Worm (Caenorhabditis elegans): ENCODE results near the gene cut-1.

The cut-1 gene

ce11 chrII:11305627-11306449, 36.9 kb downstream of the cut-1 start, which contains the start of gene rsf-1:
rsf-1 (plus strand) TSS chrII:11306399.
- peak; percentile 31 for TF ChIP-seq nhr-85 (tag)
- TF ChIP-seq fkh-4 (tag; optimal IDR thresholded peaks at IDR 0.05; ENCODE audit: borderline replicate concordance): no peak
- TF ChIP-seq lin-35 (GFP tag; optimal IDR thresholded peaks at IDR 0.05): peak; percentile 0 to 9
- TF ChIP-seq nhr-71 (tag; optimal IDR thresholded peaks at IDR 0.05): peak; percentile 3
- TF ChIP-seq dsc-1 (tag; optimal IDR thresholded peaks at IDR 0.05): no peak
- peak; percentile 57 for TF ChIP-seq lin-14 (GFP tag; optimal IDR thresholded peaks at IDR 0.05)
- peak; percentile 24 for TF ChIP-seq nhr-47 (tag; optimal IDR thresholded peaks at IDR 0.05)
- TF ChIP-seq rnt-1 (tag; optimal IDR thresholded peaks at IDR 0.05): no peak
- TF ChIP-seq nhr-90 (tag; optimal IDR thresholded peaks at IDR 0.05; ENCODE audit: poor library complexity): no peak
- TF ChIP-seq unc-98 (GFP tag; IDR thresholded peaks at IDR 0.05): no peak
- TF ChIP-seq C16A3.4 (tag; optimal IDR thresholded peaks at IDR 0.05): no peak
- no peak for TF ChIP-seq mdl-1 (tag; optimal IDR thresholded peaks at IDR 0.05)
- peak; percentile 43 to 58 for TF ChIP-seq efl-1 (optimal IDR thresholded peaks at IDR 0.05)
- TF ChIP-seq efl-1 (GFP tag; optimal IDR thresholded peaks at IDR 0.05 in 1 of 2): peak in 1 of 2 experiments; percentile 89
- TF ChIP-seq egl-13 (tag; optimal IDR thresholded peaks at IDR 0.05): no peak
- no peak for TF ChIP-seq mep-1 (tag; optimal IDR thresholded peaks at IDR 0.05)
- TF ChIP-seq nhr-11 (tag; optimal IDR thresholded peaks at IDR 0.05): no peak
- TF ChIP-seq ztf-11 (tag; optimal IDR thresholded peaks at IDR 0.05): no peak
- TF ChIP-seq ceh-90 (tag; optimal IDR thresholded peaks at IDR 0.05): no peak
- TF ChIP-seq nhr-76 (tag; optimal IDR thresholded peaks at IDR 0.05): no peak
- TF ChIP-seq pag-3 (tag; optimal IDR thresholded peaks at IDR 0.05; ENCODE audit: borderline replicate concordance, insufficient read depth): no peak
- peak; percentile 24 for TF ChIP-seq skn-1 (tag; optimal IDR thresholded peaks at IDR 0.05)
- TF ChIP-seq hlh-4 (tag; optimal IDR thresholded peaks at IDR 0.05): no peak
- TF ChIP-seq lsy-2 (tag; optimal IDR thresholded peaks at IDR 0.05): peak in 1 of 2 experiments; percentile 25
- TF ChIP-seq lin-15B (tag; optimal IDR thresholded peaks at IDR 0.05): no peak
- TF ChIP-seq elt-3 (tag; optimal IDR thresholded peaks at IDR 0.05): no peak
- TF ChIP-seq hlh-17 (GFP tag; optimal IDR thresholded peaks at IDR 0.05; ENCODE audit: borderline replicate concordance): no peak
- peak in 1 of 3 experiments; percentile 21 for TF ChIP-seq ceh-82 (tag; optimal IDR thresholded peaks at IDR 0.05)
- no peak for TF ChIP-seq vab-15 (tag; optimal IDR thresholded peaks at IDR 0.05)
- no peak for TF ChIP-seq unc-62 (GFP tag; optimal IDR thresholded peaks at IDR 0.05)
- TF ChIP-seq ceh-8 (GFP tag; optimal IDR thresholded peaks at IDR 0.05): no peak
- TF ChIP-seq tlp-1 (tag; optimal IDR thresholded peaks at IDR 0.05): no peak
- TF ChIP-seq unc-86 (tag; optimal IDR thresholded peaks at IDR 0.05): peak; percentile 53
- TF ChIP-seq dpl-1 (GFP tag; optimal IDR thresholded peaks at IDR 0.05): peak in 1 of 3 experiments; percentile 4
- TF ChIP-seq sox-4 (tag; optimal IDR thresholded peaks at IDR 0.05): no peak
- TF ChIP-seq nhr-28 (tag; optimal IDR thresholded peaks at IDR 0.05): no peak
- TF ChIP-seq ztf-4 (tag; optimal IDR thresholded peaks at IDR 0.05): no peak
- TF ChIP-seq grh-1 (GFP tag; IDR thresholded peaks at IDR 0.05): peak; percentile 31; the same call in 1 of the 2 replicates
- no peak for TF ChIP-seq nhr-84 (tag; optimal IDR thresholded peaks at IDR 0.05)
- no peak for TF ChIP-seq xbp-1 (tag; optimal IDR thresholded peaks at IDR 0.05)
- TF ChIP-seq irx-1 (tag; optimal IDR thresholded peaks at IDR 0.05): no peak
- no peak for TF ChIP-seq blmp-1 (tag; optimal IDR thresholded peaks at IDR 0.05)
- no peak for TF ChIP-seq nhr-237 (tag; optimal IDR thresholded peaks at IDR 0.05)
- TF ChIP-seq snu-23 (GFP tag; optimal IDR thresholded peaks at IDR 0.05): peak; percentile 14
- TF ChIP-seq efl-3 (GFP tag; optimal IDR thresholded peaks at IDR 0.05): no peak
- TF ChIP-seq aha-1 (tag; optimal IDR thresholded peaks at IDR 0.05): no peak
- peak; percentile 15 for TF ChIP-seq tbx-2 (tag; optimal IDR thresholded peaks at IDR 0.05)
- no peak for TF ChIP-seq C04F5.9 (tag; optimal IDR thresholded peaks at IDR 0.05)
- TF ChIP-seq nhr-20 (tag; optimal IDR thresholded peaks at IDR 0.05): peak; percentile 10
- TF ChIP-seq ceh-88 (GFP tag; IDR thresholded peaks at IDR 0.05): peak; percentile 13; the same call in 1 of the 2 replicates
- TF ChIP-seq ama-1 (optimal IDR thresholded peaks at IDR 0.05): no peak
- no peak for TF ChIP-seq F16B12.6 (tag; optimal IDR thresholded peaks at IDR 0.05)
